Fruit fly (Drosophila melanogaster): Measurements from ENCODE around the gene CG11226.

The CG11226 gene

DNA sequence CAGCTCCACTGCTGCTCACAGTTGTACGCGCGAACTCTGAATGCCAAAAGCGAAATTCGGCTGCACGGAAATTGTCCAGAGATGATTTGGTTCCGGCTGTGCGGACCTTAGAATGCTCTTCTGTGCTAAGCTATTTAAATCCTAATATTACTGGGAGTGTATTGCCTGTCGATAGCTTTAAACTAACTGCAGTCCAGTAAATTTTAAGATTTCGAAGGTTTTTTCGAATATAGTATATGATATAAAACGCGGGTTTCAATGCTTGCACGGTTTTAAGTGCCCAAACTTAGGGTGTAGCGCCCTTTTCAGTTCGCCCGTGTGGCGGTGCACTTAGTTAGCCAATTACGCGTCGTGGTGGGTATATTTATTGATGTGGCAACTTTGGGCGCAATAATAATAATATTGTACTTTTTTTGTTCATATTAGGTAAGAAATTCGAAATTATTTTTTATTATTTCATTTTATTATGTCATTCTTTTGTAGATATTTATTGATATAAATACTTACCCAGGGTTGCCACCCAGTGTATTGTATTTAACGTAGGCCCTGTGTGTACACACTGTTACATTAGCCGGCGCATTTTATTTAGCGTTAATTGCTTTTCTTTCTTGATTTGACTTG lies 42.0 kb downstream of the CG11226 start, which contains the start of the genes Chro and Ssl1 (continued):
- TF ChIP-seq CG2889 (GFP tag; IDR thresholded peaks at IDR 0.05) (peak; percentile 100), az2 (GFP tag; optimal IDR thresholded peaks at IDR 0.05) (peak; percentile 100), Kr (GFP tag; optimal IDR thresholded peaks at IDR 0.05) (peak; percentile 95), fru (optimal IDR thresholded peaks at IDR 0.05) (no peak), zf30C (GFP tag; optimal IDR thresholded peaks at IDR 0.05) (peak; percentile 58), gt (GFP tag; IDR thresholded peaks at IDR 0.05) (peak; percentile 100), CG4424 (GFP tag; optimal IDR thresholded peaks at IDR 0.05) (peak; percentile 100), CG12942 (GFP tag; optimal IDR thresholded peaks at IDR 0.05) (peak; percentile 100), CG11504 (tag; optimal IDR thresholded peaks at IDR 0.05) (peak; percentile 99), Gsc (GFP tag; IDR thresholded peaks at IDR 0.05) (peak; percentile 100), br (optimal IDR thresholded peaks at IDR 0.05) (no peak), ro (GFP tag; IDR thresholded peaks at IDR 0.05) (peak; percentile 100), H2.0 (GFP tag; IDR thresholded peaks at IDR 0.05) (peak; percentile 100), nerfin-1 (tag; optimal IDR thresholded peaks at IDR 0.05) (peak; percentile 99), Atf6 (GFP tag; IDR thresholded peaks at IDR 0.05) (peak; percentile 100), Dfd (GFP tag; optimal IDR thresholded peaks at IDR 0.05) (peak in 1 of 2 experiments; percentile 90), Trl (optimal IDR thresholded peaks at IDR 0.05) (no peak), Trl (GFP tag; optimal IDR thresholded peaks at IDR 0.05) (peak; percentile 100), hkb (optimal IDR thresholded peaks at IDR 0.05) (peak; percentile 99), hkb (GFP tag; IDR thresholded peaks at IDR 0.05) (peak; percentile 100), CG6689 (GFP tag; IDR thresholded peaks at IDR 0.05) (peak; percentile 100), pnt (GFP tag; optimal IDR thresholded peaks at IDR 0.05) (peak; percentile 100), abd-A (tag; optimal IDR thresholded peaks at IDR 0.05) (peak; percentile 95), Dek (tag; optimal IDR thresholded peaks at IDR 0.05) (peak; percentile 100), CG14441 (GFP tag; IDR thresholded peaks at IDR 0.05) (peak; percentile 100), Atf3 (GFP tag; optimal IDR thresholded peaks at IDR 0.05) (peak; percentile 100), vnd (GFP tag; IDR thresholded peaks at IDR 0.05; ENCODE audit: partially characterized antibody) (no peak), Lim3 (GFP tag; IDR thresholded peaks at IDR 0.05) (peak; percentile 100), CG14667 (GFP tag; IDR thresholded peaks at IDR 0.05) (peak; percentile 100), CG6654 (GFP tag; optimal IDR thresholded peaks at IDR 0.05) (peak; percentile 96), Fer3 (tag; optimal IDR thresholded peaks at IDR 0.05) (peak; percentile 100), Hmx (GFP tag; optimal IDR thresholded peaks at IDR 0.05) (peak; percentile 99), Sin3A (optimal IDR thresholded peaks at IDR 0.05) (peak; percentile 73), CG8944 (GFP tag; optimal IDR thresholded peaks at IDR 0.05) (peak; percentile 100), CG7745 (tag; optimal IDR thresholded peaks at IDR 0.05) (peak; percentile 97), slp2 (GFP tag; optimal IDR thresholded peaks at IDR 0.05) (peak; percentile 100), bab2 (GFP tag; optimal IDR thresholded peaks at IDR 0.05) (peak; percentile 100), Elba2 (GFP tag; optimal IDR thresholded peaks at IDR 0.05) (peak; percentile 99), pfk (GFP tag; optimal IDR thresholded peaks at IDR 0.05) (peak; percentile 74), ewg (GFP tag; optimal IDR thresholded peaks at IDR 0.05) (peak; percentile 100), Mad (GFP tag; optimal IDR thresholded peaks at IDR 0.05) (peak; percentile 100), CG11723 (GFP tag; optimal IDR thresholded peaks at IDR 0.05) (peak; percentile 100), MTF-1 (GFP tag; optimal IDR thresholded peaks at IDR 0.05; ENCODE audit: borderline replicate concordance) (peak; percentile 99), CG15269 (tag; optimal IDR thresholded peaks at IDR 0.05) (peak; percentile 100), CG16815 (GFP tag; optimal IDR thresholded peaks at IDR 0.05) (peak; percentile 100), insv (GFP tag; optimal IDR thresholded peaks at IDR 0.05) (peak; percentile 84 to 89), Myb (GFP tag; optimal IDR thresholded peaks at IDR 0.05) (peak; percentile 98), CG18262 (tag; optimal IDR thresholded peaks at IDR 0.05) (peak; percentile 100), dmrt11E (tag; optimal IDR thresholded peaks at IDR 0.05) (peak; percentile 100), CG4360 (GFP tag; IDR thresholded peaks at IDR 0.05) (peak; percentile 96), gsb-n (tag; optimal IDR thresholded peaks at IDR 0.05) (peak; percentile 100), grn (GFP tag; optimal IDR thresholded peaks at IDR 0.05) (peak; percentile 97)

Measured in whole organism, embryonic.